Fruit fly (Drosophila melanogaster) whole organism, embryonic: ENCODE results near the gene CG33287.

Experiments used
- Abd-B ChIP-seq: fragments of 200-800 bp; sonication (Bioruptor generic); optimal IDR thresholded peaks from 2 replicates; lab custom pipeline; 2018; ENCODE audit warnings: missing biosample characterization, mild to moderate bottlenecking, missing genetic modification characterization, moderate library complexity
- Adf1 ChIP-seq: fragments of 200-800 bp; sonication (Bioruptor generic); IDR thresholded peaks from 2 replicates; pipeline ENCODE4 v1.3.6; 2022; ENCODE audit warnings: missing biosample characterization, missing genetic modification characterization
- Atf3 ChIP-seq: fragments of 200-800 bp; sonication (Bioruptor generic); optimal IDR thresholded peaks from 3 replicates; lab custom pipeline; 2016; ENCODE audit warnings: missing biosample characterization, missing genetic modification characterization
- Bgb ChIP-seq: fragments of 200-800 bp; sonication (Bioruptor generic); IDR thresholded peaks from 2 replicates; pipeline ENCODE4 v1.3.6; 2022; ENCODE audit warnings: missing biosample characterization, missing genetic modification characterization; ENCODE audit not compliant: partially characterized antibody
- CG10209 ChIP-seq: fragments of 200-800 bp; sonication (Bioruptor generic); optimal IDR thresholded peaks from 3 replicates; lab custom pipeline; 2017; ENCODE audit warnings: missing biosample characterization, mild to moderate bottlenecking, missing genetic modification characterization, missing genetic modification reagents
- CG10267 ChIP-seq: fragments of 200-800 bp; sonication (Bioruptor generic); optimal IDR thresholded peaks from 2 replicates; lab custom pipeline; 2018; ENCODE audit warnings: missing biosample characterization, mild to moderate bottlenecking, missing genetic modification characterization, moderate library complexity
- CG11456 ChIP-seq: fragments of 200-800 bp; sonication (Bioruptor generic); IDR thresholded peaks from 3 replicates; pipeline ENCODE4 v1.3.6; 2022; ENCODE audit warnings: missing biosample characterization, missing genetic modification characterization
- CG12219 ChIP-seq: fragments of 200-800 bp; sonication (Bioruptor generic); optimal IDR thresholded peaks from 3 replicates; lab custom pipeline; 2018; ENCODE audit warnings: missing biosample characterization, mild to moderate bottlenecking, missing genetic modification characterization
- CG12236 ChIP-seq: fragments of 200-800 bp; sonication (Bioruptor generic); optimal IDR thresholded peaks from 2 replicates; lab custom pipeline; 2016; ENCODE audit warnings: missing biosample characterization, missing genetic modification characterization
- CG14441 ChIP-seq: fragments of 200-800 bp; sonication (Bioruptor generic); IDR thresholded peaks from 2 replicates; pipeline ENCODE4 v1.3.6; 2022; ENCODE audit warnings: missing biosample characterization, missing genetic modification characterization
- CG14710 ChIP-seq: fragments of 200-800 bp; sonication (Bioruptor generic); optimal IDR thresholded peaks from 3 replicates; lab custom pipeline; 2019; ENCODE audit warnings: missing biosample characterization, mild to moderate bottlenecking, missing genetic modification characterization, moderate library complexity
- CG17359 ChIP-seq: fragments of 200-800 bp; sonication (Bioruptor generic); optimal IDR thresholded peaks from 3 replicates; lab custom pipeline; 2018; ENCODE audit warnings: missing biosample characterization, mild to moderate bottlenecking, missing genetic modification characterization, moderate library complexity
- CG17361 ChIP-seq: fragments of 200-800 bp; sonication (Bioruptor generic); IDR thresholded peaks from 3 replicates; pipeline ENCODE4 v1.3.6; 2022; ENCODE audit warnings: missing biosample characterization, missing genetic modification characterization
- CG17802 ChIP-seq: fragments of 200-800 bp; sonication (Bioruptor generic); optimal IDR thresholded peaks from 2 replicates; lab custom pipeline; 2018; ENCODE audit warnings: missing biosample characterization, mild to moderate bottlenecking, missing genetic modification characterization, moderate library complexity
- CG2129 ChIP-seq: fragments of 200-800 bp; sonication (Bioruptor generic); IDR thresholded peaks from 2 replicates; pipeline ENCODE4 v1.3.6; 2022; ENCODE audit warnings: missing biosample characterization, missing genetic modification characterization; ENCODE audit not compliant: partially characterized antibody
- CG2678 ChIP-seq: fragments of 200-800 bp; sonication (Bioruptor generic); optimal IDR thresholded peaks from 3 replicates; lab custom pipeline; 2019; ENCODE audit warnings: missing biosample characterization, mild to moderate bottlenecking, missing genetic modification characterization, moderate library complexity
- CG30403 ChIP-seq: fragments of 200-800 bp; sonication (Bioruptor generic); optimal IDR thresholded peaks from 3 replicates; lab custom pipeline; 2016; ENCODE audit warnings: missing biosample characterization, missing genetic modification characterization
- CG32767 ChIP-seq: fragments of 200-800 bp; sonication (Bioruptor generic); IDR thresholded peaks from 2 replicates; pipeline ENCODE4 v1.3.6; 2022; ENCODE audit warnings: missing biosample characterization, missing genetic modification characterization
- CG32772 ChIP-seq: fragments of 200-800 bp; sonication (Bioruptor generic); IDR thresholded peaks from 2 replicates; pipeline ENCODE4 v1.3.6; 2022; ENCODE audit warnings: missing biosample characterization, missing genetic modification characterization
- CG5953 ChIP-seq: fragments of 200-800 bp; sonication (Bioruptor generic); IDR thresholded peaks from 2 replicates; pipeline ENCODE4 v1.3.6; 2022; ENCODE audit warnings: missing biosample characterization, missing genetic modification characterization
- CG8765 ChIP-seq: fragments of 200-800 bp; sonication (Bioruptor generic); IDR thresholded peaks from 2 replicates; pipeline ENCODE4 v1.3.6; 2022; ENCODE audit warnings: missing biosample characterization, missing genetic modification characterization
- Camta ChIP-seq: fragments of 200-800 bp; sonication (Bioruptor generic); optimal IDR thresholded peaks from 2 replicates; lab custom pipeline; 2016; ENCODE audit warnings: missing biosample characterization, missing genetic modification characterization
- D19B ChIP-seq: fragments of 200-800 bp; sonication (Bioruptor generic); optimal IDR thresholded peaks from 2 replicates; lab custom pipeline; 2017; ENCODE audit warnings: missing biosample characterization, mild to moderate bottlenecking, missing genetic modification characterization
- Dfd ChIP-seq, 2 experiments: fragments of >200 bp; optimal IDR thresholded peaks; 2 replicates each; lab custom pipeline; 2017; ENCODE audit warnings: missing biosample characterization in 2 of 2, missing genetic modification characterization in 2 of 2
- Dip2 ChIP-seq: fragments of 200-800 bp; sonication (Bioruptor generic); IDR thresholded peaks from 2 replicates; pipeline ENCODE4 v1.3.6; 2022; ENCODE audit warnings: missing biosample characterization, missing genetic modification characterization
- E2f2 ChIP-seq: fragments of 200-800 bp; sonication (Bioruptor generic); IDR thresholded peaks from 2 replicates; pipeline ENCODE4 v1.3.6; 2022; ENCODE audit warnings: missing biosample characterization, missing genetic modification characterization
- Ets65A ChIP-seq: fragments of 200-800 bp; sonication (Bioruptor generic); peaks from one replicate; lab custom pipeline; 2016; ENCODE audit warnings: missing biosample characterization, missing genetic modification characterization
- Gug ChIP-seq: fragments of 200-800 bp; sonication (Bioruptor generic); IDR thresholded peaks from 4 replicates; pipeline ENCODE4 v1.3.6; 2022; ENCODE audit warnings: missing biosample characterization, missing genetic modification characterization
- H2.0 ChIP-seq: fragments of 200-800 bp; sonication (Bioruptor generic); IDR thresholded peaks from 2 replicates; pipeline ENCODE4 v1.3.6; 2022; ENCODE audit warnings: missing biosample characterization, missing genetic modification characterization
- HLH3B ChIP-seq: fragments of 200-800 bp; sonication (Bioruptor generic); IDR thresholded peaks from 2 replicates; pipeline ENCODE4 v1.3.6; 2022; ENCODE audit warnings: missing biosample characterization, missing genetic modification characterization
- Hand ChIP-seq: fragments of 200-800 bp; sonication (Bioruptor generic); optimal IDR thresholded peaks from 2 replicates; lab custom pipeline; 2017; ENCODE audit warnings: mild to moderate bottlenecking, missing biosample characterization, missing genetic modification reagents, missing genetic modification characterization
- Lhr ChIP-seq: fragments of 200-800 bp; sonication (Bioruptor generic); optimal IDR thresholded peaks from 3 replicates; lab custom pipeline; 2017; ENCODE audit warnings: mild to moderate bottlenecking, missing biosample characterization, missing genetic modification reagents, missing genetic modification characterization
- Med ChIP-seq: fragments of 200-800 bp; sonication (Bioruptor generic); peaks from one replicate; lab custom pipeline; 2016; ENCODE audit warnings: missing biosample characterization, missing genetic modification characterization, mild to moderate bottlenecking, inconsistent platforms, moderate library complexity
- NC2β ChIP-seq: fragments of 200-800 bp; sonication (Bioruptor generic); optimal IDR thresholded peaks from 2 replicates; lab custom pipeline; 2016; ENCODE audit warnings: missing biosample characterization, missing genetic modification characterization
- Ptx1 ChIP-seq: fragments of 200-800 bp; sonication (Bioruptor generic); IDR thresholded peaks from 2 replicates; pipeline ENCODE4 v1.3.6; 2022; ENCODE audit warnings: missing biosample characterization, missing genetic modification characterization
- ara ChIP-seq: fragments of 200-800 bp; sonication (Bioruptor generic); IDR thresholded peaks from 2 replicates; pipeline ENCODE4 v1.3.6; 2022; ENCODE audit warnings: missing biosample characterization, missing genetic modification characterization
- bab2 ChIP-seq: fragments of 200-800 bp; sonication (Bioruptor generic); optimal IDR thresholded peaks from 2 replicates; lab custom pipeline; 2016; ENCODE audit warnings: missing biosample characterization, missing genetic modification characterization
- cato ChIP-seq: fragments of 200-800 bp; sonication (Bioruptor generic); optimal IDR thresholded peaks from 2 replicates; lab custom pipeline; 2016; ENCODE audit warnings: missing biosample characterization, missing genetic modification characterization, borderline replicate concordance
- corto ChIP-seq: fragments of 200-800 bp; sonication (Bioruptor generic); optimal IDR thresholded peaks from 2 replicates; lab custom pipeline; 2016; ENCODE audit warnings: missing biosample characterization, mild to moderate bottlenecking, missing genetic modification characterization, moderate library complexity
- croc ChIP-seq: fragments of 200-800 bp; sonication (Bioruptor generic); conservative IDR thresholded peaks from 3 replicates; pipeline ENCODE4 v1.3.6; 2022; ENCODE audit warnings: missing biosample characterization, missing genetic modification characterization
- jing ChIP-seq: fragments of 200-800 bp; sonication (Bioruptor generic); optimal IDR thresholded peaks from 2 replicates; lab custom pipeline; 2018; ENCODE audit warnings: missing biosample characterization, mild to moderate bottlenecking, missing genetic modification characterization
- kah ChIP-seq: fragments of 200-800 bp; sonication (Bioruptor generic); optimal IDR thresholded peaks from 2 replicates; lab custom pipeline; 2018; ENCODE audit warnings: missing biosample characterization, mild to moderate bottlenecking, missing genetic modification characterization
- lab ChIP-seq: fragments of 200-800 bp; sonication (Bioruptor generic); optimal IDR thresholded peaks from 3 replicates; lab custom pipeline; 2017; ENCODE audit warnings: missing biosample characterization, missing genetic modification characterization, mild to moderate bottlenecking, moderate library complexity, missing genetic modification reagents
- maf-S ChIP-seq: fragments of 200-800 bp; sonication (Bioruptor generic); optimal IDR thresholded peaks from 2 replicates; lab custom pipeline; 2016; ENCODE audit warnings: missing biosample characterization, missing genetic modification characterization
- pum ChIP-seq: fragments of 200-800 bp; sonication (Bioruptor generic); optimal IDR thresholded peaks from 2 replicates; lab custom pipeline; 2016; ENCODE audit warnings: missing biosample characterization, missing genetic modification characterization
- pzg ChIP-seq: fragments of 200-800 bp; sonication (Bioruptor generic); optimal IDR thresholded peaks from 3 replicates; lab custom pipeline; 2018; ENCODE audit warnings: missing biosample characterization, mild to moderate bottlenecking, missing genetic modification characterization, moderate library complexity
- salm ChIP-seq: fragments of 200-800 bp; sonication (Bioruptor generic); optimal IDR thresholded peaks from 2 replicates; lab custom pipeline; 2018; ENCODE audit warnings: missing biosample characterization, mild to moderate bottlenecking, missing genetic modification characterization
- twi ChIP-seq: fragments of 200-800 bp; optimal IDR thresholded peaks from 2 replicates; lab custom pipeline; 2019; ENCODE audit warnings: missing biosample characterization, mild to moderate bottlenecking, missing genetic modification characterization, moderate library complexity
- vfl ChIP-seq: fragments of 200-800 bp; sonication (Bioruptor generic); optimal IDR thresholded peaks from 2 replicates; lab custom pipeline; 2016; ENCODE audit warnings: missing biosample characterization, missing genetic modification characterization
- wor ChIP-seq: fragments of 200-800 bp; sonication (Bioruptor generic); IDR thresholded peaks from 2 replicates; pipeline ENCODE4 v1.3.6; 2022; ENCODE audit warnings: missing biosample characterization, missing genetic modification characterization

The CG33287 gene

DNA sequence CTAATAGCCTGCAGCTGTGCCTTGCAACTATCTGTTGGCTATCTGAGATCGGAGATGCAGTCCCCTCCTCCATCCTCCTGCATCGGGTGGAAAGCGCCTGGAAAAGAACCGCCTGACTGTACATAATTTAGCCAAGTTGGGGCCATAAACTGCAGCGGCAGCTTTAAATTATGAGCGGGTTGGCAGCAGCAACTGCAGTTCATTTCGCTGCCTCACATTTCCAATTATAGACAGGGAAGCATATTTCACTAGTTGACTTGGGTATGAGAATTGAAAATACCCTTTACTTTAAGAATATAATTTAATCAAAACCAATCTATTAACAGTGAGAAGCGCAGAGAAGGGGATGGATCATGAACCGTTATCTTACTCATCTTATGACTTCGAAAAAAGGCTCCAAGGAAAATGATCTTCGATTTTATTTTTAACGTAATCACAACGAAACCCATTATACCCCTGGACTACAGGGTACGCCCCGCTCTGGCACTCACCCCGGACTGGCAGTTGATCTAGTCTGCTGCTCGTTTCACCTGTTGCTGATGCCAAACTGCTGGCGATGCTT lies 47.4 kb downstream of the CG33287 start (continued):
- TF ChIP-seq Med (GFP tag; lab: Kevin White, UChicago): peak; percentile 77
- peak; percentile 32; the same call in 1 of the 2 replicates for TF ChIP-seq HLH3B (GFP tag; lab: Robert Waterston, UW)
- peak; percentile 65; the same call in 1 of the 2 replicates for TF ChIP-seq ara (GFP tag; lab: Robert Waterston, UW)
- peak; percentile 45 for TF ChIP-seq CG2678 (tag; lab: Kevin White, UChicago)
- TF ChIP-seq Gug (GFP tag; lab: Robert Waterston, UW): 0 out of 4 replicates have a peak, but pooled peaks have one; percentile 25
- 0 out of 2 replicates have a peak, but pooled peaks have one; percentile 26 for TF ChIP-seq E2f2 (GFP tag; lab: Robert Waterston, UW)
- TF ChIP-seq CG11456 (GFP tag; lab: Robert Waterston, UW): no peak
- peak; percentile 28 for TF ChIP-seq CG12236 (GFP tag; lab: Kevin White, UChicago)
- TF ChIP-seq corto: no peak
- TF ChIP-seq CG14710 (tag; lab: Kevin White, UChicago): peak; percentile 61
- TF ChIP-seq Hand (GFP tag; lab: Kevin White, UChicago): no peak
- peak; percentile 14 for TF ChIP-seq cato (GFP tag; lab: Kevin White, UChicago)
- TF ChIP-seq CG10209 (GFP tag; lab: Kevin White, UChicago): peak; percentile 55
- no peak for TF ChIP-seq Dfd (GFP tag; optimal IDR thresholded peaks at IDR 0.05; lab: Kevin White, UChicago)
- peak; percentile 34 for TF ChIP-seq jing (GFP tag; lab: Kevin White, UChicago)
- TF ChIP-seq wor (GFP tag; lab: Robert Waterston, UW): no peak
- no peak for TF ChIP-seq pzg (GFP tag; lab: Kevin White, UChicago)
- TF ChIP-seq CG8765 (GFP tag; lab: Robert Waterston, UW): peak; percentile 23; the same call in 1 of the 2 replicates
- TF ChIP-seq twi: no peak
- 0 out of 2 replicates have a peak, but pooled peaks have one; percentile 24 for TF ChIP-seq CG32767 (GFP tag; lab: Robert Waterston, UW)
- TF ChIP-seq CG2129 (GFP tag; lab: Robert Waterston, UW): no peak
- TF ChIP-seq Ptx1 (GFP tag; lab: Robert Waterston, UW): 0 out of 2 replicates have a peak, but pooled peaks have one; percentile 27
- TF ChIP-seq bab2 (GFP tag; lab: Kevin White, UChicago): peak; percentile 34
- peak; percentile 16 for TF ChIP-seq CG12219 (GFP tag; lab: Kevin White, UChicago)
- TF ChIP-seq Lhr: peak; percentile 1
- peak; percentile 44 for TF ChIP-seq NC2β (GFP tag; lab: Kevin White, UChicago)
- peak; percentile 15 for TF ChIP-seq maf-S (GFP tag; lab: Kevin White, UChicago)
- TF ChIP-seq Bgb (GFP tag; lab: Robert Waterston, UW): no peak
- peak; percentile 29 for TF ChIP-seq pum (GFP tag; lab: Kevin White, UChicago)
- TF ChIP-seq CG14441 (GFP tag; lab: Robert Waterston, UW): no peak
- peak; percentile 60 for TF ChIP-seq Ets65A (GFP tag; lab: Kevin White, UChicago)
- TF ChIP-seq CG10267: peak; percentile 58
- TF ChIP-seq CG17802: no peak
- peak; percentile 63 for TF ChIP-seq CG17359 (tag; lab: Kevin White, UChicago)
- no peak for TF ChIP-seq vfl (GFP tag; lab: Kevin White, UChicago)
- TF ChIP-seq kah: no peak
- TF ChIP-seq CG17361 (GFP tag; lab: Robert Waterston, UW): peak; percentile 33; the same call in 1 of the 3 replicates
- TF ChIP-seq Camta: peak; percentile 33
- no peak for TF ChIP-seq Dip2 (GFP tag; lab: Robert Waterston, UW)
- no peak for TF ChIP-seq Adf1 (GFP tag; lab: Robert Waterston, UW)
- TF ChIP-seq CG32772 (GFP tag; lab: Robert Waterston, UW): peak; percentile 46; the same call in 1 of the 2 replicates
- peak; percentile 32; the same call in 1 of the 3 replicates for TF ChIP-seq croc (GFP tag; lab: Robert Waterston, UW)
- peak; percentile 15 for TF ChIP-seq CG30403
- TF ChIP-seq D19B: peak; percentile 65
- no peak for TF ChIP-seq Abd-B (GFP tag; lab: Kevin White, UChicago)
- no peak for TF ChIP-seq salm
- TF ChIP-seq Atf3 (GFP tag; lab: Kevin White, UChicago): peak; percentile 31
- TF ChIP-seq lab (GFP tag; lab: Kevin White, UChicago): peak; percentile 6
- TF ChIP-seq H2.0: no peak
- no peak for TF ChIP-seq CG5953 (GFP tag; lab: Robert Waterston, UW)
